Fruit fly (Drosophila melanogaster) whole organism, prepupa: ENCODE results near the gene cbt.
A peak's percentile ranks its signal among the peaks of the same experiment; 100 is the strongest.

ENCODE experiments used
- Blimp-1 ChIP-seq: fragments of 200-800 bp; sonication (Bioruptor generic); optimal IDR thresholded peaks from 3 replicates; lab custom pipeline; 2017; ENCODE audit warnings: missing biosample characterization, missing genetic modification characterization, mild to moderate bottlenecking, moderate library complexity, missing genetic modification reagents
- CG10631 ChIP-seq: fragments of 200-800 bp; sonication (Bioruptor generic); optimal IDR thresholded peaks from 2 replicates; lab custom pipeline; 2016; ENCODE audit warnings: missing biosample characterization, missing genetic modification characterization
- CG10669 ChIP-seq: fragments of 200-800 bp; sonication (Bioruptor generic); optimal IDR thresholded peaks from 3 replicates; lab custom pipeline; 2018; ENCODE audit warnings: missing biosample characterization, mild to moderate bottlenecking, missing genetic modification characterization, moderate library complexity
- CG11762 ChIP-seq: fragments of 200-800 bp; sonication (Bioruptor generic); optimal IDR thresholded peaks from 3 replicates; lab custom pipeline; 2016; ENCODE audit warnings: missing biosample characterization, missing genetic modification characterization; ENCODE audit not compliant: insufficient read depth
- CG11902 ChIP-seq: fragments of 200-800 bp; sonication (Bioruptor generic); optimal IDR thresholded peaks from 3 replicates; lab custom pipeline; 2016; ENCODE audit warnings: missing biosample characterization, missing genetic modification characterization
- CG15336 ChIP-seq: fragments of 200-800 bp; sonication (Bioruptor generic); IDR thresholded peaks from 2 replicates; pipeline ENCODE4 v1.3.6; 2022; ENCODE audit warnings: missing biosample characterization, missing genetic modification characterization
- CG1621 ChIP-seq: fragments of 200-800 bp; sonication (Bioruptor generic); optimal IDR thresholded peaks from 3 replicates; lab custom pipeline; 2018; ENCODE audit warnings: missing biosample characterization, mild to moderate bottlenecking, missing genetic modification characterization
- CG3032 ChIP-seq: fragments of 200-800 bp; optimal IDR thresholded peaks from 2 replicates; lab custom pipeline; 2019; ENCODE audit warnings: missing biosample characterization, mild to moderate bottlenecking, missing genetic modification characterization, moderate library complexity
- CG31627 ChIP-seq: fragments of 200-800 bp; sonication (Bioruptor generic); optimal IDR thresholded peaks from 3 replicates; lab custom pipeline; 2016; ENCODE audit warnings: missing biosample characterization, missing genetic modification characterization
- CG32006 ChIP-seq: fragments of 200-800 bp; sonication (Bioruptor generic); optimal IDR thresholded peaks from 3 replicates; lab custom pipeline; 2017; ENCODE audit warnings: missing biosample characterization, mild to moderate bottlenecking, missing genetic modification characterization
- CG34406 ChIP-seq: fragments of 200-800 bp; sonication (Bioruptor generic); optimal IDR thresholded peaks from 3 replicates; lab custom pipeline; 2016; ENCODE audit warnings: missing biosample characterization, missing genetic modification characterization
- CG4318 ChIP-seq: fragments of 200-800 bp; sonication (Bioruptor generic); optimal IDR thresholded peaks from 3 replicates; lab custom pipeline; 2017; ENCODE audit warnings: missing biosample characterization, mild to moderate bottlenecking, missing genetic modification characterization
- CG6163 ChIP-seq: fragments of 200-800 bp; sonication (Bioruptor generic); IDR thresholded peaks from 3 replicates; pipeline ENCODE4 v1.3.6; 2022; ENCODE audit warnings: missing biosample characterization, missing genetic modification characterization
- CG6276 ChIP-seq: fragments of 200-800 bp; sonication (Bioruptor generic); optimal IDR thresholded peaks from 2 replicates; lab custom pipeline; 2017; ENCODE audit warnings: missing biosample characterization, mild to moderate bottlenecking, missing genetic modification characterization
- CG6792 ChIP-seq: fragments of 200-800 bp; sonication (Bioruptor generic); optimal IDR thresholded peaks from 3 replicates; lab custom pipeline; 2016; ENCODE audit warnings: missing biosample characterization, missing genetic modification characterization
- CG6808 ChIP-seq: fragments of 200-800 bp; sonication (Bioruptor generic); optimal IDR thresholded peaks from 3 replicates; lab custom pipeline; 2017; ENCODE audit warnings: missing biosample characterization, missing genetic modification characterization, mild to moderate bottlenecking, moderate library complexity, missing genetic modification reagents
- CG7368 ChIP-seq: fragments of 200-800 bp; sonication (Bioruptor generic); optimal IDR thresholded peaks from 3 replicates; lab custom pipeline; 2016; ENCODE audit warnings: missing biosample characterization, missing genetic modification characterization
- CG8119 ChIP-seq: fragments of 200-800 bp; sonication (Bioruptor generic); IDR thresholded peaks from 3 replicates; pipeline ENCODE4 v1.3.6; 2022; ENCODE audit warnings: missing biosample characterization, missing genetic modification characterization
- CG8319 ChIP-seq: fragments of 200-800 bp; sonication (Bioruptor generic); optimal IDR thresholded peaks from 3 replicates; lab custom pipeline; 2016; ENCODE audit warnings: missing biosample characterization, missing genetic modification characterization
- CG8632 ChIP-seq: fragments of 200-800 bp; sonication (Bioruptor generic); optimal IDR thresholded peaks from 3 replicates; lab custom pipeline; 2016; ENCODE audit warnings: missing biosample characterization, missing genetic modification characterization
- CG9139 ChIP-seq: fragments of 200-800 bp; sonication (Bioruptor generic); optimal IDR thresholded peaks from 3 replicates; lab custom pipeline; 2017; ENCODE audit warnings: missing biosample characterization, mild to moderate bottlenecking, missing genetic modification characterization
- Eip78C ChIP-seq: fragments of 200-800 bp; sonication (Bioruptor generic); peaks from one replicate; lab custom pipeline; 2016; ENCODE audit warnings: missing biosample characterization, missing genetic modification characterization
- Eip93F ChIP-seq: fragments of 200-800 bp; sonication (Bioruptor generic); optimal IDR thresholded peaks from 2 replicates; lab custom pipeline; 2016; ENCODE audit warnings: missing biosample characterization, mild to moderate bottlenecking, missing genetic modification characterization
- Ets21C ChIP-seq: fragments of 200-800 bp; sonication (Bioruptor generic); optimal IDR thresholded peaks from 3 replicates; lab custom pipeline; 2016; ENCODE audit warnings: missing biosample characterization, missing genetic modification characterization
- Ets96B ChIP-seq: fragments of 200-800 bp; optimal IDR thresholded peaks from 2 replicates; lab custom pipeline; 2019; ENCODE audit warnings: missing biosample characterization, mild to moderate bottlenecking, missing genetic modification characterization, moderate library complexity
- Gug ChIP-seq: fragments of 200-800 bp; sonication (Bioruptor generic); IDR thresholded peaks from 2 replicates; pipeline ENCODE4 v1.3.6; 2022; ENCODE audit warnings: missing biosample characterization, missing genetic modification characterization
- Hr38 ChIP-seq: sonication (Bioruptor generic); optimal IDR thresholded peaks from 2 replicates; lab custom pipeline; 2016; ENCODE audit warnings: missing biosample characterization, missing genetic modification characterization
- Hr39 ChIP-seq: fragments of 200-800 bp; sonication (Bioruptor generic); optimal IDR thresholded peaks from 2 replicates; lab custom pipeline; 2016; ENCODE audit warnings: missing biosample characterization, missing genetic modification characterization
- Hr4 ChIP-seq: fragments of 200-800 bp; sonication (Bioruptor generic); optimal IDR thresholded peaks from 3 replicates; lab custom pipeline; 2016; ENCODE audit warnings: missing biosample characterization, missing genetic modification characterization
- Lpt ChIP-seq: fragments of 200-800 bp; sonication (Bioruptor generic); optimal IDR thresholded peaks from 3 replicates; lab custom pipeline; 2016; ENCODE audit warnings: missing biosample characterization, missing genetic modification characterization
- Met ChIP-seq: fragments of 200-800 bp; sonication (Bioruptor generic); optimal IDR thresholded peaks from 3 replicates; lab custom pipeline; 2016; ENCODE audit warnings: missing biosample characterization, missing genetic modification characterization
- OdsH ChIP-seq: fragments of 200-800 bp; sonication (Bioruptor generic); optimal IDR thresholded peaks from 3 replicates; lab custom pipeline; 2016; ENCODE audit warnings: missing biosample characterization, missing genetic modification characterization
- Smox ChIP-seq: fragments of 200-800 bp; sonication (Bioruptor generic); optimal IDR thresholded peaks from 3 replicates; lab custom pipeline; 2016; ENCODE audit warnings: missing biosample characterization, missing genetic modification characterization
- Sox102F ChIP-seq: fragments of 200-800 bp; sonication (Bioruptor generic); optimal IDR thresholded peaks from 2 replicates; lab custom pipeline; 2016; ENCODE audit warnings: missing biosample characterization, mild to moderate bottlenecking, missing genetic modification characterization
- Sox14 ChIP-seq: fragments of 200-800 bp; sonication (Bioruptor generic); optimal IDR thresholded peaks from 3 replicates; lab custom pipeline; 2016; ENCODE audit warnings: missing biosample characterization, missing genetic modification characterization
- Sox15 ChIP-seq: fragments of 200-800 bp; sonication (Bioruptor generic); optimal IDR thresholded peaks from 3 replicates; lab custom pipeline; 2016; ENCODE audit warnings: missing biosample characterization, missing genetic modification characterization
- achi ChIP-seq: fragments of 200-800 bp; sonication (Bioruptor generic); optimal IDR thresholded peaks from 3 replicates; lab custom pipeline; 2016; ENCODE audit warnings: missing biosample characterization, missing genetic modification characterization
- acj6 ChIP-seq: fragments of 200-800 bp; sonication (Bioruptor generic); optimal IDR thresholded peaks from 3 replicates; lab custom pipeline; 2016; ENCODE audit warnings: missing biosample characterization, missing genetic modification characterization
- cyc ChIP-seq: fragments of 200-800 bp; sonication (Bioruptor generic); optimal IDR thresholded peaks from 3 replicates; lab custom pipeline; 2016; ENCODE audit warnings: missing biosample characterization, missing genetic modification characterization
- dsx ChIP-seq: fragments of 200-800 bp; optimal IDR thresholded peaks from 3 replicates; lab custom pipeline; 2019; ENCODE audit warnings: missing biosample characterization, mild to moderate bottlenecking, missing genetic modification characterization, moderate library complexity; ENCODE audit not compliant: poor library complexity, severe bottlenecking
- eg ChIP-seq: fragments of 200-800 bp; sonication (Bioruptor generic); IDR thresholded peaks from 3 replicates; pipeline ENCODE4 v1.3.6; 2022; ENCODE audit warnings: missing biosample characterization, missing genetic modification characterization
- esn ChIP-seq: fragments of 200-800 bp; sonication (Bioruptor generic); optimal IDR thresholded peaks from 2 replicates; lab custom pipeline; 2016; ENCODE audit warnings: missing biosample characterization, mild to moderate bottlenecking, missing genetic modification characterization, moderate library complexity
- fd59A ChIP-seq: fragments of 200-800 bp; sonication (Bioruptor generic); optimal IDR thresholded peaks from 2 replicates; lab custom pipeline; 2017; ENCODE audit warnings: missing biosample characterization, mild to moderate bottlenecking, missing genetic modification characterization, missing genetic modification reagents
- fd85E ChIP-seq: fragments of 200-800 bp; sonication (Bioruptor generic); optimal IDR thresholded peaks from 3 replicates; lab custom pipeline; 2016; ENCODE audit warnings: missing biosample characterization, missing genetic modification characterization
- fkh ChIP-seq: fragments of 200-800 bp; sonication (Bioruptor generic); optimal IDR thresholded peaks from 3 replicates; lab custom pipeline; 2017; ENCODE audit warnings: missing biosample characterization, mild to moderate bottlenecking, missing genetic modification characterization, moderate library complexity
- lz ChIP-seq: fragments of 200-800 bp; sonication (Bioruptor generic); optimal IDR thresholded peaks from 3 replicates; lab custom pipeline; 2016; ENCODE audit warnings: missing biosample characterization, missing genetic modification characterization
- salr ChIP-seq, 2 experiments: fragments of 200-800 bp; sonication (Bioruptor generic); optimal IDR thresholded peaks; 3 replicates each; lab custom pipeline; 2016 to 2018; ENCODE audit warnings: missing biosample characterization in 2 of 2, missing genetic modification characterization in 2 of 2, mild to moderate bottlenecking in 1 of 2
- svp ChIP-seq: fragments of 200-800 bp; sonication (Bioruptor generic); peaks from one replicate; lab custom pipeline; 2016; ENCODE audit warnings: missing biosample characterization, missing genetic modification characterization
- topi ChIP-seq: fragments of 200-800 bp; sonication (Bioruptor generic); optimal IDR thresholded peaks from 3 replicates; lab custom pipeline; 2016; ENCODE audit warnings: missing biosample characterization, missing genetic modification characterization
- vri ChIP-seq: fragments of 200-800 bp; sonication (Bioruptor generic); optimal IDR thresholded peaks from 3 replicates; lab custom pipeline; 2016; ENCODE audit warnings: missing biosample characterization, mild to moderate bottlenecking, missing genetic modification characterization

cbt gene

dm6 chr2L:487719-488547 lies 8.4 kb upstream of the cbt start:
- TF ChIP-seq CG34406 (GFP tag; lab: Kevin White, UChicago) (peak; percentile 77), CG6792 (GFP tag; lab: Kevin White, UChicago) (peak; percentile 68), CG10631 (GFP tag; lab: Kevin White, UChicago) (peak; percentile 56), topi (GFP tag; lab: Kevin White, UChicago) (peak; percentile 68), achi (GFP tag; lab: Kevin White, UChicago) (peak; percentile 66), CG8632 (GFP tag; lab: Kevin White, UChicago) (peak; percentile 45), fd59A (GFP tag; lab: Kevin White, UChicago) (peak; percentile 13), CG31627 (GFP tag; lab: Kevin White, UChicago) (peak; percentile 49), eg (GFP tag; lab: Robert Waterston, UW) (peak; percentile 61; the same call in 2 of the 3 replicates), Blimp-1 (GFP tag; lab: Kevin White, UChicago) (no peak), CG15336 (GFP tag; lab: Robert Waterston, UW) (peak; percentile 25; the same call in 1 of the 2 replicates), CG4318 (GFP tag; lab: Kevin White, UChicago) (no peak), Hr39 (GFP tag; lab: Kevin White, UChicago) (peak; percentile 70), CG6808 (GFP tag; lab: Kevin White, UChicago) (peak; percentile 40), CG6163 (no peak; the same call in 2 of the 3 replicates), Met (GFP tag; lab: Kevin White, UChicago) (peak; percentile 54), CG8319 (peak; percentile 48), fkh (no peak), CG3032 (tag; lab: Kevin White, UChicago) (peak; percentile 42), esn (GFP tag; lab: Kevin White, UChicago) (peak; percentile 76), Sox14 (GFP tag; lab: Kevin White, UChicago) (peak; percentile 48), Eip93F (GFP tag; lab: Kevin White, UChicago) (no peak), Smox (GFP tag; lab: Kevin White, UChicago) (peak; percentile 62), CG6276 (peak; percentile 78), Sox102F (GFP tag; lab: Kevin White, UChicago) (peak; percentile 58), vri (GFP tag; lab: Kevin White, UChicago) (no peak), lz (GFP tag; lab: Kevin White, UChicago) (peak; percentile 63), CG10669 (GFP tag; lab: Kevin White, UChicago) (peak; percentile 57), Ets21C (GFP tag; lab: Kevin White, UChicago) (peak; percentile 65), Gug (no peak), Hr4 (GFP tag; lab: Kevin White, UChicago) (peak; percentile 28), salr (GFP tag; optimal IDR thresholded peaks at IDR 0.05; lab: Kevin White, UChicago) (peak in 1 of 2 experiments; percentile 18), acj6 (GFP tag; lab: Kevin White, UChicago) (peak; percentile 74), Lpt (no peak), Ets96B (peak; percentile 45), cyc (GFP tag; lab: Kevin White, UChicago) (peak; percentile 71), CG9139 (peak; percentile 39), CG11902 (GFP tag; lab: Kevin White, UChicago) (peak; percentile 62), OdsH (GFP tag; lab: Kevin White, UChicago) (peak; percentile 71), CG1621 (no peak), CG7368 (peak; percentile 50), Sox15 (GFP tag; lab: Kevin White, UChicago) (peak; percentile 60), CG11762 (GFP tag; lab: Kevin White, UChicago) (peak; percentile 53), svp (GFP tag; lab: Kevin White, UChicago) (no peak), fd85E (GFP tag; lab: Kevin White, UChicago) (no peak), Eip78C (GFP tag; lab: Kevin White, UChicago) (peak; percentile 96), dsx (GFP tag; lab: Kevin White, UChicago) (peak; percentile 30), CG8119 (GFP tag; lab: Robert Waterston, UW) (peak; percentile 42; the same call in 2 of the 3 replicates), Hr38 (GFP tag; lab: Kevin White, UChicago) (no peak), CG32006 (peak; percentile 10)
